Worm (Caenorhabditis elegans): Measurements from ENCODE around the gene abts-3.

The abts-3 gene

ce11 chrII:6120548-6120947 is 12.1 kb upstream of the abts-3 start (continued):
- no peak for TF ChIP-seq ama-1 (optimal IDR thresholded peaks at IDR 0.05)
- TF ChIP-seq ama-1 (GFP tag; optimal IDR thresholded peaks at IDR 0.05), result no peak
- TF ChIP-seq lin-35 (GFP tag; optimal IDR thresholded peaks at IDR 0.05), result no peak
- TF ChIP-seq mxl-1 (tag; optimal IDR thresholded peaks at IDR 0.05), result no peak

ce11 chrII:6122641-6123424 is 9.9 kb upstream of the abts-3 start:
- TF ChIP-seq nfya-1 (tag; optimal IDR thresholded peaks at IDR 0.05; ENCODE audit: borderline replicate concordance, insufficient read depth), result no peak
- peak; percentile 84 for TF ChIP-seq xnd-1 (tag; optimal IDR thresholded peaks at IDR 0.05)
- no peak for TF ChIP-seq hmg-20 (GFP tag; IDR thresholded peaks at IDR 0.05)
- TF ChIP-seq efl-1 (GFP tag; optimal IDR thresholded peaks at IDR 0.05), result peak; percentile 4
- peak; percentile 17 for TF ChIP-seq him-1 (tag; optimal IDR thresholded peaks at IDR 0.05)
- TF ChIP-seq lsl-1 (GFP tag; optimal IDR thresholded peaks at IDR 0.05), result peak; percentile 79
- TF ChIP-seq ets-4 (GFP tag; optimal IDR thresholded peaks at IDR 0.05), result peak; percentile 15
- no peak for TF ChIP-seq Y79H2A.3 (GFP tag; conservative IDR thresholded peaks at IDR 0.05)
- no peak for TF ChIP-seq F39B2.1 (GFP tag; IDR thresholded peaks at IDR 0.05)
- TF ChIP-seq madf-8 (GFP tag; conservative IDR thresholded peaks at IDR 0.05), result peak; percentile 93
- peak; percentile 54 for TF ChIP-seq nhr-80 (tag; optimal IDR thresholded peaks at IDR 0.05)
- peak; percentile 87 for TF ChIP-seq mcd-1 (GFP tag; IDR thresholded peaks at IDR 0.05)
- TF ChIP-seq ceh-91 (GFP tag; IDR thresholded peaks at IDR 0.05), result peak; percentile 34; the same call in 1 of the 2 replicates
- no peak for TF ChIP-seq ztf-22 (GFP tag; optimal IDR thresholded peaks at IDR 0.05)
- peak; percentile 68 for TF ChIP-seq F23B12.7 (tag; optimal IDR thresholded peaks at IDR 0.05; ENCODE audit: insufficient read depth)
- TF ChIP-seq madf-6 (GFP tag; IDR thresholded peaks at IDR 0.05), result peak; percentile 95

ce11 chrII:6123513-6123912 is 9.2 kb upstream of the abts-3 start, which contains the start of gene C29H12.2:
Gene C29H12.2 (plus strand): TSS chrII:6123809.
- TF ChIP-seq cebp-1 (GFP tag; IDR thresholded peaks at IDR 0.05) (peak; percentile 73; the same call in 1 of the 2 replicates), cebp-1 (tag; optimal IDR thresholded peaks at IDR 0.05) (peak; percentile 86), nhr-27 (tag; optimal IDR thresholded peaks at IDR 0.05) (no peak)

ce11 chrII:6125259-6125658 is 7.4 kb upstream of the abts-3 start, which contains the start of gene rars-2:
Gene rars-2 (plus strand): TSS chrII:6125559.
- TF ChIP-seq madf-8 (GFP tag; conservative IDR thresholded peaks at IDR 0.05) (0 out of 2 replicates have a peak, but pooled peaks have one; percentile 8), madf-6 (GFP tag; IDR thresholded peaks at IDR 0.05) (peak; percentile 39; the same call in 1 of the 2 replicates), let-526 (GFP tag; IDR thresholded peaks at IDR 0.05) (no peak)

ce11 chrII:6135530-6135929 is 2.8 kb downstream of the abts-3 start:
- TF ChIP-seq ceh-58 (GFP tag; IDR thresholded peaks at IDR 0.05) (no peak), T07F8.4 (tag; optimal IDR thresholded peaks at IDR 0.05) (no peak), Y56A3A.18 (GFP tag; IDR thresholded peaks at IDR 0.05) (no peak), nhr-179 (tag; optimal IDR thresholded peaks at IDR 0.05) (no peak), nfya-2 (GFP tag; IDR thresholded peaks at IDR 0.05) (no peak), F37B4.10 (GFP tag; IDR thresholded peaks at IDR 0.05) (no peak), dpff-1 (tag; optimal IDR thresholded peaks at IDR 0.05) (no peak), let-526 (GFP tag; IDR thresholded peaks at IDR 0.05) (no peak), B0035.1 (tag; optimal IDR thresholded peaks at IDR 0.05) (no peak), cebp-2 (GFP tag; IDR thresholded peaks at IDR 0.05) (no peak), F39B2.1 (GFP tag; IDR thresholded peaks at IDR 0.05) (no peak), pbrm-1 (GFP tag; IDR thresholded peaks at IDR 0.05) (no peak), attf-3 (GFP tag; conservative IDR thresholded peaks at IDR 0.05) (no peak), zim-3 (tag; optimal IDR thresholded peaks at IDR 0.05) (no peak), lin-35 (GFP tag; optimal IDR thresholded peaks at IDR 0.05) (no peak), mes-4 (tag; optimal IDR thresholded peaks at IDR 0.05) (no peak), T26A5.8 (tag; optimal IDR thresholded peaks at IDR 0.05) (no peak), mcd-1 (GFP tag; IDR thresholded peaks at IDR 0.05) (no peak), Y67H2A.10 (GFP tag; conservative IDR thresholded peaks at IDR 0.05) (no peak)

Data from whole organism, young adult.